Fruit fly (Drosophila melanogaster) whole organism, prepupa: ENCODE measurements around the gene hry.
A peak's percentile ranks its signal among the peaks of the same experiment; 100 is the strongest.

ENCODE experiments used
- CG10631 ChIP-seq: fragments of 200-800 bp; sonication (Bioruptor generic); optimal IDR thresholded peaks from 2 replicates; lab custom pipeline; 2016; ENCODE audit warnings: missing biosample characterization, missing genetic modification characterization
- CG1621 ChIP-seq: fragments of 200-800 bp; sonication (Bioruptor generic); optimal IDR thresholded peaks from 3 replicates; lab custom pipeline; 2018; ENCODE audit warnings: missing biosample characterization, mild to moderate bottlenecking, missing genetic modification characterization
- CG31627 ChIP-seq: fragments of 200-800 bp; sonication (Bioruptor generic); optimal IDR thresholded peaks from 3 replicates; lab custom pipeline; 2016; ENCODE audit warnings: missing biosample characterization, missing genetic modification characterization
- CG32006 ChIP-seq: fragments of 200-800 bp; sonication (Bioruptor generic); optimal IDR thresholded peaks from 3 replicates; lab custom pipeline; 2017; ENCODE audit warnings: missing biosample characterization, mild to moderate bottlenecking, missing genetic modification characterization
- CG3919 ChIP-seq: fragments of 200-800 bp; sonication (Bioruptor generic); optimal IDR thresholded peaks from 3 replicates; lab custom pipeline; 2016; ENCODE audit warnings: missing biosample characterization, missing genetic modification characterization
- CG6163 ChIP-seq: fragments of 200-800 bp; sonication (Bioruptor generic); IDR thresholded peaks from 3 replicates; pipeline ENCODE4 v1.3.6; 2022; ENCODE audit warnings: missing biosample characterization, missing genetic modification characterization
- CG6276 ChIP-seq: fragments of 200-800 bp; sonication (Bioruptor generic); optimal IDR thresholded peaks from 2 replicates; lab custom pipeline; 2017; ENCODE audit warnings: missing biosample characterization, mild to moderate bottlenecking, missing genetic modification characterization
- CG6808 ChIP-seq: fragments of 200-800 bp; sonication (Bioruptor generic); optimal IDR thresholded peaks from 3 replicates; lab custom pipeline; 2017; ENCODE audit warnings: missing biosample characterization, missing genetic modification characterization, mild to moderate bottlenecking, moderate library complexity, missing genetic modification reagents
- CG7368 ChIP-seq: fragments of 200-800 bp; sonication (Bioruptor generic); optimal IDR thresholded peaks from 3 replicates; lab custom pipeline; 2016; ENCODE audit warnings: missing biosample characterization, missing genetic modification characterization
- CG8119 ChIP-seq: fragments of 200-800 bp; sonication (Bioruptor generic); IDR thresholded peaks from 3 replicates; pipeline ENCODE4 v1.3.6; 2022; ENCODE audit warnings: missing biosample characterization, missing genetic modification characterization
- CG8319 ChIP-seq: fragments of 200-800 bp; sonication (Bioruptor generic); optimal IDR thresholded peaks from 3 replicates; lab custom pipeline; 2016; ENCODE audit warnings: missing biosample characterization, missing genetic modification characterization
- Eip75B ChIP-seq: fragments of 200-800 bp; sonication (Bioruptor generic); optimal IDR thresholded peaks from 3 replicates; lab custom pipeline; 2016; ENCODE audit warnings: missing biosample characterization, missing genetic modification characterization
- Eip78C ChIP-seq: fragments of 200-800 bp; sonication (Bioruptor generic); peaks from one replicate; lab custom pipeline; 2016; ENCODE audit warnings: missing biosample characterization, missing genetic modification characterization
- Ets21C ChIP-seq: fragments of 200-800 bp; sonication (Bioruptor generic); optimal IDR thresholded peaks from 3 replicates; lab custom pipeline; 2016; ENCODE audit warnings: missing biosample characterization, missing genetic modification characterization
- Ets96B ChIP-seq: fragments of 200-800 bp; optimal IDR thresholded peaks from 2 replicates; lab custom pipeline; 2019; ENCODE audit warnings: missing biosample characterization, mild to moderate bottlenecking, missing genetic modification characterization, moderate library complexity
- Hr39 ChIP-seq: fragments of 200-800 bp; sonication (Bioruptor generic); optimal IDR thresholded peaks from 2 replicates; lab custom pipeline; 2016; ENCODE audit warnings: missing biosample characterization, missing genetic modification characterization
- Met ChIP-seq: fragments of 200-800 bp; sonication (Bioruptor generic); optimal IDR thresholded peaks from 3 replicates; lab custom pipeline; 2016; ENCODE audit warnings: missing biosample characterization, missing genetic modification characterization
- OdsH ChIP-seq: fragments of 200-800 bp; sonication (Bioruptor generic); optimal IDR thresholded peaks from 3 replicates; lab custom pipeline; 2016; ENCODE audit warnings: missing biosample characterization, missing genetic modification characterization
- Sox15 ChIP-seq: fragments of 200-800 bp; sonication (Bioruptor generic); optimal IDR thresholded peaks from 3 replicates; lab custom pipeline; 2016; ENCODE audit warnings: missing biosample characterization, missing genetic modification characterization
- achi ChIP-seq: fragments of 200-800 bp; sonication (Bioruptor generic); optimal IDR thresholded peaks from 3 replicates; lab custom pipeline; 2016; ENCODE audit warnings: missing biosample characterization, missing genetic modification characterization
- cyc ChIP-seq: fragments of 200-800 bp; sonication (Bioruptor generic); optimal IDR thresholded peaks from 3 replicates; lab custom pipeline; 2016; ENCODE audit warnings: missing biosample characterization, missing genetic modification characterization
- dac ChIP-seq: fragments of 200-800 bp; sonication (Bioruptor generic); optimal IDR thresholded peaks from 2 replicates; lab custom pipeline; 2017; ENCODE audit warnings: missing biosample characterization, mild to moderate bottlenecking, missing genetic modification characterization
- eg ChIP-seq: fragments of 200-800 bp; sonication (Bioruptor generic); IDR thresholded peaks from 3 replicates; pipeline ENCODE4 v1.3.6; 2022; ENCODE audit warnings: missing biosample characterization, missing genetic modification characterization
- esn ChIP-seq: fragments of 200-800 bp; sonication (Bioruptor generic); optimal IDR thresholded peaks from 2 replicates; lab custom pipeline; 2016; ENCODE audit warnings: missing biosample characterization, mild to moderate bottlenecking, missing genetic modification characterization, moderate library complexity
- fd85E ChIP-seq: fragments of 200-800 bp; sonication (Bioruptor generic); optimal IDR thresholded peaks from 3 replicates; lab custom pipeline; 2016; ENCODE audit warnings: missing biosample characterization, missing genetic modification characterization
- fkh ChIP-seq: fragments of 200-800 bp; sonication (Bioruptor generic); optimal IDR thresholded peaks from 3 replicates; lab custom pipeline; 2017; ENCODE audit warnings: missing biosample characterization, mild to moderate bottlenecking, missing genetic modification characterization, moderate library complexity
- lz ChIP-seq: fragments of 200-800 bp; sonication (Bioruptor generic); optimal IDR thresholded peaks from 3 replicates; lab custom pipeline; 2016; ENCODE audit warnings: missing biosample characterization, missing genetic modification characterization
- pdm3 ChIP-seq: fragments of 200-800 bp; sonication (Bioruptor generic); optimal IDR thresholded peaks from 3 replicates; lab custom pipeline; 2016; ENCODE audit warnings: missing biosample characterization, missing genetic modification characterization
- salr ChIP-seq, 2 experiments: fragments of 200-800 bp; sonication (Bioruptor generic); optimal IDR thresholded peaks; 3 replicates each; lab custom pipeline; 2016 to 2018; ENCODE audit warnings: missing biosample characterization in 2 of 2, missing genetic modification characterization in 2 of 2, mild to moderate bottlenecking in 1 of 2
- svp ChIP-seq: fragments of 200-800 bp; sonication (Bioruptor generic); peaks from one replicate; lab custom pipeline; 2016; ENCODE audit warnings: missing biosample characterization, missing genetic modification characterization
- topi ChIP-seq: fragments of 200-800 bp; sonication (Bioruptor generic); optimal IDR thresholded peaks from 3 replicates; lab custom pipeline; 2016; ENCODE audit warnings: missing biosample characterization, missing genetic modification characterization
- vri ChIP-seq: fragments of 200-800 bp; sonication (Bioruptor generic); optimal IDR thresholded peaks from 3 replicates; lab custom pipeline; 2016; ENCODE audit warnings: missing biosample characterization, mild to moderate bottlenecking, missing genetic modification characterization

The hry gene

dm6 chr3L:8681271-8681670, 5.7 kb downstream of the hry start:
- 0 out of 3 replicates have a peak, but pooled peaks have one; percentile 27 for TF ChIP-seq eg (GFP tag; lab: Robert Waterston, UW)
- peak; percentile 83 for TF ChIP-seq svp (GFP tag; lab: Kevin White, UChicago)
- peak; percentile 33 for TF ChIP-seq Eip78C
- no peak for TF ChIP-seq Sox15 (GFP tag; lab: Kevin White, UChicago)

dm6 chr3L:8681896-8682550, 6.5 kb downstream of the hry start:
- TF ChIP-seq fkh (peak; percentile 47), Ets21C (GFP tag; lab: Kevin White, UChicago) (no peak), CG6808 (GFP tag; lab: Kevin White, UChicago) (no peak), CG31627 (GFP tag; lab: Kevin White, UChicago) (no peak), CG3919 (GFP tag; lab: Kevin White, UChicago) (no peak), Met (no peak), OdsH (GFP tag; lab: Kevin White, UChicago) (no peak)

DNA sequence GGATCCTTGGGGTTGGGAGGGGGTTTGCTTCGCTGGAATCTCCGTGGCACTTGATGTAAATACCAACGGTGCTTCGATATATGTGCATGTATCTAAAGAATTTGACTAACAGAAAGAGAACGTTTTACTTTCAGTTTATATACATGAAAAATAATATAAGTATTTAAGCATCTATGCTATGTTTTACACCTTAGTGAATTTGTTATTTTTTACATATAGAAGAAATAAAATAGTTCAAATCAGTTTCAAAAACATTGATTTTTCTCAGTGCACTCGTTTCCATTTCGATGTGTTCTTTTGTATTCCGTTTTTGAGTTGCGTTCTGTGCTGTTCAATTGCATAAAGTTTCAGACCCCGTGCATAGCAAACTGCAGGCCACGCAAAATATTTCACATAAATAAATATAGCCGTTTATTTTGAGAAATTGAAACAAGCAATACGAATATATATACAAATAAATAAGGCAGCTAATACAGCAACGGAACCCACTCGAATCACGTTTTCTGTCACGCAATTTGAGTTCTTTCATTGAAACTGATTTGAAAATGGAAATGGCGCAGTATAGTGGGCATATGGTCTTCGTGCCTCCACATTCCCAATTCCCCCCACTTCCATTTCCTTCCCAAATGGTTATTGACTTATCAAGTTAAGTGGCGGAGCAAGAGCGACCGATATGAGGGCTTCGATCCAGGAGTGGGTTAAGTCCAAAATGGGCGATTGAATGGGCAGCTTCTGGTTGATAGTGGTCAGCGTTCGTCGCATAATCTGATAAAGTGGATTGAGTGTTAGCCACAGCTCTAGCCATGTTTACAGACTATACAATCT, 7.2 kb downstream of the hry start:
- TF ChIP-seq Ets96B (tag; lab: Kevin White, UChicago): peak; percentile 6
- TF ChIP-seq lz (GFP tag; lab: Kevin White, UChicago): peak; percentile 21
- TF ChIP-seq svp (GFP tag; lab: Kevin White, UChicago): peak; percentile 68
- peak; percentile 26 for TF ChIP-seq CG10631
- TF ChIP-seq Eip78C: peak; percentile 67
- TF ChIP-seq CG6276 (GFP tag; lab: Kevin White, UChicago): no peak
- TF ChIP-seq Met: peak; percentile 6
- TF ChIP-seq vri (GFP tag; lab: Kevin White, UChicago): peak; percentile 60
- no peak for TF ChIP-seq CG3919 (GFP tag; lab: Kevin White, UChicago)
- TF ChIP-seq dac (GFP tag; lab: Kevin White, UChicago): no peak
- peak; percentile 27 for TF ChIP-seq esn (GFP tag; lab: Kevin White, UChicago)
- TF ChIP-seq CG32006: no peak
- peak; percentile 19 for TF ChIP-seq cyc (GFP tag; lab: Kevin White, UChicago)
- TF ChIP-seq eg (GFP tag; lab: Robert Waterston, UW): peak; percentile 33; the same call in 1 of the 3 replicates
- TF ChIP-seq salr (GFP tag; optimal IDR thresholded peaks at IDR 0.05; lab: Kevin White, UChicago): no peak
- peak; percentile 51 for TF ChIP-seq topi (GFP tag; lab: Kevin White, UChicago)
- TF ChIP-seq fd85E (GFP tag; lab: Kevin White, UChicago): no peak
- TF ChIP-seq Hr39 (GFP tag; lab: Kevin White, UChicago): peak; percentile 4
- no peak for TF ChIP-seq CG7368 (GFP tag; lab: Kevin White, UChicago)
- TF ChIP-seq CG8119: no peak
- no peak for TF ChIP-seq CG1621 (tag; lab: Kevin White, UChicago)
- TF ChIP-seq Sox15 (GFP tag; lab: Kevin White, UChicago): no peak

dm6 chr3L:8683773-8684172, 8.2 kb downstream of the hry start:
- TF ChIP-seq Ets96B (tag; lab: Kevin White, UChicago): no peak
- TF ChIP-seq CG31627 (GFP tag; lab: Kevin White, UChicago): no peak
- TF ChIP-seq CG10631: no peak
- TF ChIP-seq OdsH (GFP tag; lab: Kevin White, UChicago): no peak
- TF ChIP-seq CG32006: no peak
- no peak for TF ChIP-seq esn (GFP tag; lab: Kevin White, UChicago)
- no peak for TF ChIP-seq salr (GFP tag; optimal IDR thresholded peaks at IDR 0.05; lab: Kevin White, UChicago)
- no peak for TF ChIP-seq CG6276 (GFP tag; lab: Kevin White, UChicago)
- TF ChIP-seq CG8319 (GFP tag; lab: Kevin White, UChicago): no peak
- no peak for TF ChIP-seq cyc (GFP tag; lab: Kevin White, UChicago)
- TF ChIP-seq fkh: peak; percentile 80
- TF ChIP-seq CG6163 (GFP tag; lab: Robert Waterston, UW): 0 out of 3 replicates have a peak, but pooled peaks have one; percentile 8
- TF ChIP-seq pdm3 (GFP tag; lab: Kevin White, UChicago): no peak
- no peak for TF ChIP-seq achi (GFP tag; lab: Kevin White, UChicago)
- TF ChIP-seq Eip75B: no peak
- TF ChIP-seq svp (GFP tag; lab: Kevin White, UChicago): peak; percentile 58
